Worm (Caenorhabditis elegans) whole organism, young adult: ENCODE measurements around the gene F46H5.3.

Source experiments
- bed-1 ChIP-seq: fragments of 200-800 bp; sonication (Bioruptor generic); IDR thresholded peaks from 2 replicates; pipeline ENCODE4 v1.3.6; 2022; ENCODE audit warnings: missing genetic modification reagents, missing genetic modification characterization, missing compliant biosample characterization
- dpl-1 ChIP-seq: fragments of 150-350 bp; optimal IDR thresholded peaks from 2 replicates; lab custom pipeline; 2014; ENCODE audit warnings: missing biosample characterization, missing genetic modification reagents, missing genetic modification characterization
- hmg-20 ChIP-seq: fragments of 200-800 bp; sonication (Bioruptor generic); IDR thresholded peaks from 2 replicates; pipeline ENCODE4 v1.3.6; 2022; ENCODE audit warnings: missing genetic modification reagents, missing genetic modification characterization, missing compliant biosample characterization
- ztf-25 ChIP-seq: fragments of 200-800 bp; sonication (Bioruptor generic); IDR thresholded peaks from 2 replicates; pipeline ENCODE4 v1.3.6; 2022; ENCODE audit warnings: missing genetic modification reagents, missing genetic modification characterization, missing compliant biosample characterization

DNA sequence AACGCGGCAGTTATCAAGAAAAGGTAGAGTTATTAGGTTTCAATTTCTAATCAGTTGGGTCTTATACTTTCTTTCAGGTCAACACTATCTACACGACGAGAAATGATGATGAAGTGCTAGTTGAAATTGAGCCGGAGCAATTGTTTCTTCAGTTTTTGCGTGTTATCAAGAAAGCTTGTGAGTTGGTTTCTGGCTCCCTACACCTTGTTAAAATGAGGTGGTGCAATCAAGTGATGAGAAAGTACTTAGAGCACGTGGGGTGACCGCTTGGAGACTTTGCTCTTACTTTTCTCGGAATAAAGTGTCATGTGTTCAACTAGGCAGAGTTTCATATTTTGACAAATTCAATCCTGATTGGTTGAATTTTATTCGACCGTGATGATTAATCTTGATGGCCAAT is 38.0 kb downstream of the F46H5.3 start:
- TF ChIP-seq ztf-25 (GFP tag; lab: Robert Waterston, UW) (no peak), bed-1 (no peak), dpl-1 (GFP tag; lab: Kevin White, UChicago) (no peak), hmg-20 (GFP tag; lab: Robert Waterston, UW) (no peak)
